Worm (Caenorhabditis elegans) whole organism, L1 larva: Measurements from ENCODE around the gene C50E3.12.

Source experiments
- C04F5.9 ChIP-seq: sonication (generic microtip); optimal IDR thresholded peaks from 2 replicates; lab custom pipeline; 2016; ENCODE audit warnings: missing genetic modification characterization, missing compliant biosample characterization
- C34B4.2 ChIP-seq: sonication (generic microtip); optimal IDR thresholded peaks from 2 replicates; lab custom pipeline; 2017; ENCODE audit warnings: mild to moderate bottlenecking, missing genetic modification characterization, missing compliant biosample characterization
- aly-2 ChIP-seq: fragments of 150-350 bp; optimal IDR thresholded peaks from 2 replicates; lab custom pipeline; 2014; ENCODE audit warnings: missing biosample characterization, missing genetic modification characterization
- blmp-1 ChIP-seq: fragments of 150-350 bp; optimal IDR thresholded peaks from 2 replicates; lab custom pipeline; 2014; ENCODE audit warnings: missing biosample characterization, missing genetic modification characterization
- ceh-8 ChIP-seq: fragments of 200-800 bp; sonication (Bioruptor generic); optimal IDR thresholded peaks from 2 replicates; lab custom pipeline; 2018; ENCODE audit warnings: mild to moderate bottlenecking, missing genetic modification characterization, moderate library complexity, missing compliant biosample characterization
- ceh-90 ChIP-seq: sonication (generic microtip); optimal IDR thresholded peaks from 2 replicates; lab custom pipeline; 2016; ENCODE audit warnings: missing genetic modification characterization, missing compliant biosample characterization
- ces-1 ChIP-seq: fragments of 150-350 bp; optimal IDR thresholded peaks from 2 replicates; lab custom pipeline; 2014; ENCODE audit warnings: missing biosample characterization, missing genetic modification reagents, missing genetic modification characterization
- dpl-1 ChIP-seq, 3 experiments: fragments of 150-350 bp in 2 of 3; sonication (generic microtip) in 1 of 3; optimal IDR thresholded peaks; 2 replicates each; lab custom pipeline; 2014 to 2017; ENCODE audit warnings: missing biosample characterization in 3 of 3, missing genetic modification characterization in 3 of 3, missing genetic modification reagents in 3 of 3
- dsc-1 ChIP-seq: sonication (generic microtip); optimal IDR thresholded peaks from 2 replicates; lab custom pipeline; 2016; ENCODE audit warnings: mild to moderate bottlenecking, missing genetic modification characterization, missing compliant biosample characterization
- efl-3 ChIP-seq: fragments of 200-800 bp; sonication (Bioruptor generic); optimal IDR thresholded peaks from 2 replicates; lab custom pipeline; 2018; ENCODE audit warnings: mild to moderate bottlenecking, missing genetic modification characterization, missing compliant biosample characterization
- egl-27 ChIP-seq, 2 experiments: fragments of 150-350 bp in 1 of 2; sonication (generic microtip); optimal IDR thresholded peaks; 3 replicates each; lab custom pipeline; 2017 to 2018; ENCODE audit warnings: missing biosample characterization in 2 of 2, missing genetic modification characterization in 2 of 2, missing genetic modification reagents in 2 of 2
- elt-2 ChIP-seq: sonication (generic microtip); optimal IDR thresholded peaks from 2 replicates; lab custom pipeline; 2016; ENCODE audit warnings: missing genetic modification characterization, mild to moderate bottlenecking, inconsistent platforms, missing compliant biosample characterization, missing genetic modification reagents
- elt-3 ChIP-seq, 6 experiments: fragments of 150-350 bp in 1 of 6; sonication (generic microtip); optimal IDR thresholded peaks; 2 replicates each; lab custom pipeline; 2017 to 2018; ENCODE audit warnings: missing biosample characterization in 6 of 6, missing genetic modification characterization in 6 of 6, inconsistent platforms in 1 of 6
- ets-5 ChIP-seq: fragments of 200-800 bp; sonication (Bioruptor generic); IDR thresholded peaks from 2 replicates; pipeline ENCODE4 v1.3.6; 2022; ENCODE audit warnings: missing genetic modification characterization, missing compliant biosample characterization
- fkh-4 ChIP-seq: sonication (generic microtip); optimal IDR thresholded peaks from 2 replicates; lab custom pipeline; 2016; ENCODE audit warnings: missing compliant biosample characterization, missing genetic modification characterization, borderline replicate concordance
- fos-1 ChIP-seq: fragments of 150-350 bp; optimal IDR thresholded peaks from 2 replicates; lab custom pipeline; 2014; ENCODE audit warnings: missing biosample characterization, missing genetic modification characterization
- hlh-17 ChIP-seq: fragments of 200-800 bp; sonication (Bioruptor generic); optimal IDR thresholded peaks from 2 replicates; lab custom pipeline; 2018; ENCODE audit warnings: missing genetic modification characterization, mild to moderate bottlenecking, missing compliant biosample characterization, moderate library complexity, borderline replicate concordance
- hpl-2 ChIP-seq: fragments of 150-350 bp; optimal IDR thresholded peaks from 2 replicates; lab custom pipeline; 2014; ENCODE audit warnings: missing biosample characterization, missing genetic modification reagents, missing genetic modification characterization
- irx-1 ChIP-seq: sonication (generic microtip); optimal IDR thresholded peaks from 2 replicates; lab custom pipeline; 2016; ENCODE audit warnings: missing genetic modification characterization, missing compliant biosample characterization
- isw-1 ChIP-seq: fragments of 200-800 bp; sonication (Bioruptor generic); IDR thresholded peaks from 2 replicates; pipeline ENCODE4 v1.3.6; 2022; ENCODE audit warnings: missing genetic modification characterization, missing compliant biosample characterization
- jun-1 ChIP-seq: fragments of 150-350 bp; optimal IDR thresholded peaks from 2 replicates; lab custom pipeline; 2014; ENCODE audit warnings: missing biosample characterization, missing genetic modification reagents, missing genetic modification characterization
- mef-2 ChIP-seq: fragments of 150-350 bp; optimal IDR thresholded peaks from 2 replicates; lab custom pipeline; 2014; ENCODE audit warnings: missing biosample characterization, missing genetic modification characterization
- nhr-11 ChIP-seq: fragments of 150-350 bp; optimal IDR thresholded peaks from 2 replicates; lab custom pipeline; 2014; ENCODE audit warnings: missing biosample characterization, missing genetic modification characterization
- nhr-12 ChIP-seq: sonication (generic microtip); optimal IDR thresholded peaks from 2 replicates; lab custom pipeline; 2017; ENCODE audit warnings: missing biosample characterization, missing genetic modification characterization
- nhr-19 ChIP-seq: fragments of 200-800 bp; sonication (Bioruptor generic); conservative IDR thresholded peaks from 2 replicates; pipeline ENCODE4 v1.3.6; 2022; ENCODE audit warnings: missing genetic modification characterization, missing compliant biosample characterization
- nhr-28 ChIP-seq: fragments of 150-350 bp; optimal IDR thresholded peaks from 2 replicates; lab custom pipeline; 2014; ENCODE audit warnings: missing biosample characterization, missing genetic modification characterization
- nhr-85 ChIP-seq: sonication (generic microtip); peaks from one replicate; lab custom pipeline; 2016; ENCODE audit warnings: missing genetic modification characterization, inconsistent platforms, missing compliant biosample characterization
- pag-3 ChIP-seq: sonication (generic microtip); optimal IDR thresholded peaks from 2 replicates; lab custom pipeline; 2017; ENCODE audit warnings: missing genetic modification characterization, mild to moderate bottlenecking, missing compliant biosample characterization, antibody characterized with exemption, borderline replicate concordance; ENCODE audit not compliant: insufficient read depth
- pqm-1 ChIP-seq: sonication (generic microtip); optimal IDR thresholded peaks from 3 replicates; lab custom pipeline; 2017; ENCODE audit warnings: missing biosample characterization, missing genetic modification characterization
- rnt-1 ChIP-seq: sonication (generic microtip); optimal IDR thresholded peaks from 2 replicates; lab custom pipeline; 2016; ENCODE audit warnings: mild to moderate bottlenecking, missing genetic modification characterization, moderate library complexity, missing compliant biosample characterization
- skn-1 ChIP-seq: fragments of 150-350 bp; optimal IDR thresholded peaks from 2 replicates; lab custom pipeline; 2014; ENCODE audit warnings: missing biosample characterization, missing genetic modification characterization
- sox-4 ChIP-seq: sonication (generic microtip); optimal IDR thresholded peaks from 2 replicates; lab custom pipeline; 2016; ENCODE audit warnings: missing genetic modification characterization, missing compliant biosample characterization
- sup-37 ChIP-seq: fragments of 200-800 bp; sonication (Bioruptor generic); optimal IDR thresholded peaks from 2 replicates; lab custom pipeline; 2018; ENCODE audit warnings: mild to moderate bottlenecking, missing genetic modification characterization, missing compliant biosample characterization
- swsn-7 ChIP-seq: sonication (generic microtip); optimal IDR thresholded peaks from 2 replicates; lab custom pipeline; 2016; ENCODE audit warnings: missing genetic modification characterization, missing compliant biosample characterization
- unc-30 ChIP-seq: sonication (generic microtip); optimal IDR thresholded peaks from 2 replicates; lab custom pipeline; 2017; ENCODE audit warnings: missing biosample characterization, missing genetic modification characterization
- unc-62 ChIP-seq: fragments of 150-350 bp; optimal IDR thresholded peaks from 2 replicates; lab custom pipeline; 2014; ENCODE audit warnings: missing biosample characterization, missing genetic modification reagents, missing genetic modification characterization
- unc-98 ChIP-seq: fragments of 200-800 bp; sonication (Bioruptor generic); IDR thresholded peaks from 2 replicates; pipeline ENCODE4 v1.3.6; 2022; ENCODE audit warnings: missing genetic modification characterization, missing compliant biosample characterization
- vab-15 ChIP-seq: sonication (generic microtip); optimal IDR thresholded peaks from 2 replicates; lab custom pipeline; 2017; ENCODE audit warnings: missing genotype, mild to moderate bottlenecking, missing genetic modification characterization, missing compliant biosample characterization
- ztf-4 ChIP-seq: fragments of 150-350 bp; optimal IDR thresholded peaks from 2 replicates; lab custom pipeline; 2014; ENCODE audit warnings: missing biosample characterization, missing genetic modification characterization

C50E3.12 gene

ce11 chrV:7612044-7612443 is 9.8 kb downstream of the C50E3.12 start, which contains the start of gene clec-215:
Gene clec-215, plus strand, starts transcription at chrV:7612344.
- TF ChIP-seq blmp-1 (tag; lab: Kevin White, UChicago): no peak
- no peak for TF ChIP-seq sup-37 (GFP tag; lab: Kevin White, UChicago)
- TF ChIP-seq nhr-11 (tag; lab: Kevin White, UChicago): no peak
- TF ChIP-seq hlh-17 (GFP tag; lab: Kevin White, UChicago): no peak
- no peak for TF ChIP-seq aly-2

- TF ChIP-seq ets-5: no peak
- peak; percentile 32 for TF ChIP-seq elt-2
- TF ChIP-seq unc-30 (tag; lab: Kevin White, UChicago): no peak
These were observed 12.0 kb downstream of the C50E3.12 start, which contains the start of the genes folt-3 and clec-214 for ce11 chrV:7609698-7610420. Gene folt-3, minus strand, starts transcription at chrV:7609748. Gene clec-214, plus strand, starts transcription at chrV:7610370.

DNA sequence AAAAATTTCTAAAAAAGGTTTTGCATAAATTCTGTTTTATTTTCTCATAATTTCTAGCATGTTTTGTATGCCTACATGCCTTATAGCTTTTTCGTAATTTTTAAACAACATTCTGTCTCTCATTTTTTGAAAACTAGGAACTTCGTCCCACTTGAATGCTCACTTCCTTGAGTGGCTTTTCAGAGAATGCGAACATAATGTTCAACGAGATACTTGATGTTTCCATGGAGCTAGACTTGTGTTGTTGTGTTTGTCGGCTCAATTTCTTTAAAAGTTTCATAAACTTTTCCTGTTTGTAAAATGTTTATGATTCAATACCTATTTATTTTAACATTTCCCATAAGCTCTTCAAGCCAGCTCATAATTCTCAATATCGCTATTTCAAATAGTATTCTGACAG is 17.0 kb downstream of the C50E3.12 start, which contains the start of gene clec-213:
Gene clec-213, plus strand, starts transcription at position 301 of the 400 bp plus-strand sequence.
- TF ChIP-seq irx-1 (tag; lab: Kevin White, UChicago) (no peak), pqm-1 (tag; lab: Kevin White, UChicago) (no peak), dpl-1 (GFP tag; optimal IDR thresholded peaks at IDR 0.05; lab: Kevin White, UChicago) (no peak), aly-2 (no peak), nhr-28 (tag; lab: Kevin White, UChicago) (no peak), ceh-90 (no peak), egl-27 (tag; optimal IDR thresholded peaks at IDR 0.05; lab: Kevin White, UChicago) (no peak)

ce11 chrV:7603404-7603803 is 18.5 kb downstream of the C50E3.12 start, which contains the start of gene C50E3.11:
Gene C50E3.11, minus strand, starts transcription at chrV:7603486.
- TF ChIP-seq efl-3 (GFP tag; lab: Kevin White, UChicago) (no peak), C34B4.2 (no peak), ztf-4 (no peak), swsn-7 (tag; lab: Kevin White, UChicago) (no peak), blmp-1 (tag; lab: Kevin White, UChicago) (no peak), vab-15 (tag; lab: Kevin White, UChicago) (no peak), nhr-85 (tag; lab: Kevin White, UChicago) (no peak), pag-3 (no peak)

ce11 chrV:7601443-7601842 is 20.4 kb downstream of the C50E3.12 start, which contains the start of gene scl-26:
Gene scl-26, minus strand, starts transcription at chrV:7601543.
- TF ChIP-seq nhr-85 (tag; lab: Kevin White, UChicago) (no peak), rnt-1 (tag; lab: Kevin White, UChicago) (no peak), nhr-12 (tag; lab: Kevin White, UChicago) (no peak), unc-62 (no peak), jun-1 (no peak), ets-5 (no peak)

- TF ChIP-seq dpl-1 (GFP tag; optimal IDR thresholded peaks at IDR 0.05; lab: Kevin White, UChicago) (no peak), hpl-2 (GFP tag; lab: Kevin White, UChicago) (no peak), fos-1 (tag; lab: Kevin White, UChicago) (no peak), unc-98 (GFP tag; lab: Robert Waterston, UW) (no peak), ces-1 (GFP tag; lab: Kevin White, UChicago) (no peak), skn-1 (tag; lab: Kevin White, UChicago) (no peak), sox-4 (tag; lab: Kevin White, UChicago) (no peak), aly-2 (no peak), dsc-1 (tag; lab: Kevin White, UChicago) (no peak), mef-2 (tag; lab: Kevin White, UChicago) (no peak), isw-1 (no peak), ceh-8 (GFP tag; lab: Kevin White, UChicago) (no peak), C04F5.9 (no peak), elt-3 (tag; optimal IDR thresholded peaks at IDR 0.05; lab: Kevin White, UChicago) (no peak), nhr-19 (no peak), fkh-4 (tag; lab: Kevin White, UChicago) (no peak), nhr-12 (tag; lab: Kevin White, UChicago) (no peak)
These were observed 21.7 kb downstream of the C50E3.12 start, which contains the start of gene C50E3.9 for ce11 chrV:7600149-7600548. Gene C50E3.9, minus strand, starts transcription at chrV:7600249.
